Worm (Caenorhabditis elegans) whole organism, L3 larva: ENCODE results near the gene F54B3.4.

Experiments
- ama-1 ChIP-seq: fragments of 150-350 bp; optimal IDR thresholded peaks from 2 replicates; lab custom pipeline; 2018
- ceh-82 ChIP-seq: fragments of 150-350 bp; optimal IDR thresholded peaks from 2 replicates; lab custom pipeline; 2014; ENCODE audit warnings: missing biosample characterization, missing genetic modification characterization
- lin-15B ChIP-seq: fragments of 150-350 bp; optimal IDR thresholded peaks from 2 replicates; lab custom pipeline; 2014; ENCODE audit warnings: missing biosample characterization, missing genetic modification characterization
- lin-39 ChIP-seq: fragments of 150-350 bp; optimal IDR thresholded peaks from 2 replicates; lab custom pipeline; 2018; ENCODE audit warnings: missing biosample characterization, missing genetic modification reagents, missing genetic modification characterization
- nfya-1 ChIP-seq: sonication (generic microtip); optimal IDR thresholded peaks from 2 replicates; lab custom pipeline; 2017; ENCODE audit warnings: missing genetic modification characterization, mild to moderate bottlenecking, missing compliant biosample characterization, antibody characterized with exemption, moderate library complexity; ENCODE audit not compliant: insufficient read depth
- pha-4 ChIP-seq: fragments of 150-350 bp; optimal IDR thresholded peaks from 2 replicates; lab custom pipeline; 2014; ENCODE audit warnings: missing biosample characterization, missing genetic modification reagents, missing genetic modification characterization
- pqm-1 ChIP-seq: fragments of 150-350 bp; optimal IDR thresholded peaks from 2 replicates; lab custom pipeline; 2017; ENCODE audit warnings: missing biosample characterization, missing genetic modification characterization, inconsistent platforms
- unc-39 ChIP-seq: sonication (generic microtip); optimal IDR thresholded peaks from 4 replicates; lab custom pipeline; 2017; ENCODE audit warnings: missing biosample characterization, missing genetic modification characterization
- ztf-11 ChIP-seq: fragments of 150-350 bp; optimal IDR thresholded peaks from 2 replicates; lab custom pipeline; 2014; ENCODE audit warnings: missing biosample characterization, missing genetic modification characterization
- ztf-4 ChIP-seq: fragments of 150-350 bp; optimal IDR thresholded peaks from 2 replicates; lab custom pipeline; 2014; ENCODE audit warnings: missing biosample characterization, missing genetic modification characterization

ce11 chrII:10239595-10239994 lies 31.4 kb downstream of the F54B3.4 start, which contains the start of gene mec-15:
- TF ChIP-seq ama-1 (no peak), pha-4 (tag; lab: Kevin White, UChicago) (no peak), lin-39 (no peak), ztf-4 (no peak), nfya-1 (tag; lab: Kevin White, UChicago) (no peak), lin-15B (tag; lab: Kevin White, UChicago) (no peak), unc-39 (tag; lab: Kevin White, UChicago) (no peak), ceh-82 (tag; lab: Kevin White, UChicago) (no peak), pqm-1 (tag; lab: Kevin White, UChicago) (no peak), ztf-11 (tag; lab: Kevin White, UChicago) (no peak)
